Fruit fly (Drosophila melanogaster) whole organism, prepupa: ENCODE measurements around the gene Piezo.

Experiments used
- Blimp-1 ChIP-seq: fragments of 200-800 bp; sonication (Bioruptor generic); optimal IDR thresholded peaks from 3 replicates; lab custom pipeline; 2017; ENCODE audit warnings: missing biosample characterization, missing genetic modification characterization, mild to moderate bottlenecking, moderate library complexity, missing genetic modification reagents
- CG10631 ChIP-seq: fragments of 200-800 bp; sonication (Bioruptor generic); optimal IDR thresholded peaks from 2 replicates; lab custom pipeline; 2016; ENCODE audit warnings: missing biosample characterization, missing genetic modification characterization
- CG15336 ChIP-seq: fragments of 200-800 bp; sonication (Bioruptor generic); IDR thresholded peaks from 2 replicates; pipeline ENCODE4 v1.3.6; 2022; ENCODE audit warnings: missing biosample characterization, missing genetic modification characterization
- CG31627 ChIP-seq: fragments of 200-800 bp; sonication (Bioruptor generic); optimal IDR thresholded peaks from 3 replicates; lab custom pipeline; 2016; ENCODE audit warnings: missing biosample characterization, missing genetic modification characterization
- CG32006 ChIP-seq: fragments of 200-800 bp; sonication (Bioruptor generic); optimal IDR thresholded peaks from 3 replicates; lab custom pipeline; 2017; ENCODE audit warnings: missing biosample characterization, mild to moderate bottlenecking, missing genetic modification characterization
- CG3919 ChIP-seq: fragments of 200-800 bp; sonication (Bioruptor generic); optimal IDR thresholded peaks from 3 replicates; lab custom pipeline; 2016; ENCODE audit warnings: missing biosample characterization, missing genetic modification characterization
- CG6163 ChIP-seq: fragments of 200-800 bp; sonication (Bioruptor generic); IDR thresholded peaks from 3 replicates; pipeline ENCODE4 v1.3.6; 2022; ENCODE audit warnings: missing biosample characterization, missing genetic modification characterization
- CG6808 ChIP-seq: fragments of 200-800 bp; sonication (Bioruptor generic); optimal IDR thresholded peaks from 3 replicates; lab custom pipeline; 2017; ENCODE audit warnings: missing biosample characterization, missing genetic modification characterization, mild to moderate bottlenecking, moderate library complexity, missing genetic modification reagents
- CG6854 ChIP-seq: fragments of 200-800 bp; sonication (Bioruptor generic); optimal IDR thresholded peaks from 2 replicates; lab custom pipeline; 2017; ENCODE audit warnings: missing biosample characterization, mild to moderate bottlenecking, missing genetic modification characterization
- CG7368 ChIP-seq: fragments of 200-800 bp; sonication (Bioruptor generic); optimal IDR thresholded peaks from 3 replicates; lab custom pipeline; 2016; ENCODE audit warnings: missing biosample characterization, missing genetic modification characterization
- CG8119 ChIP-seq: fragments of 200-800 bp; sonication (Bioruptor generic); IDR thresholded peaks from 3 replicates; pipeline ENCODE4 v1.3.6; 2022; ENCODE audit warnings: missing biosample characterization, missing genetic modification characterization
- CG8319 ChIP-seq: fragments of 200-800 bp; sonication (Bioruptor generic); optimal IDR thresholded peaks from 3 replicates; lab custom pipeline; 2016; ENCODE audit warnings: missing biosample characterization, missing genetic modification characterization
- CG9139 ChIP-seq: fragments of 200-800 bp; sonication (Bioruptor generic); optimal IDR thresholded peaks from 3 replicates; lab custom pipeline; 2017; ENCODE audit warnings: missing biosample characterization, mild to moderate bottlenecking, missing genetic modification characterization
- Eip75B ChIP-seq: fragments of 200-800 bp; sonication (Bioruptor generic); optimal IDR thresholded peaks from 3 replicates; lab custom pipeline; 2016; ENCODE audit warnings: missing biosample characterization, missing genetic modification characterization
- Eip78C ChIP-seq: fragments of 200-800 bp; sonication (Bioruptor generic); peaks from one replicate; lab custom pipeline; 2016; ENCODE audit warnings: missing biosample characterization, missing genetic modification characterization
- Eip93F ChIP-seq: fragments of 200-800 bp; sonication (Bioruptor generic); optimal IDR thresholded peaks from 2 replicates; lab custom pipeline; 2016; ENCODE audit warnings: missing biosample characterization, mild to moderate bottlenecking, missing genetic modification characterization
- Ets21C ChIP-seq: fragments of 200-800 bp; sonication (Bioruptor generic); optimal IDR thresholded peaks from 3 replicates; lab custom pipeline; 2016; ENCODE audit warnings: missing biosample characterization, missing genetic modification characterization
- Hr38 ChIP-seq: sonication (Bioruptor generic); optimal IDR thresholded peaks from 2 replicates; lab custom pipeline; 2016; ENCODE audit warnings: missing biosample characterization, missing genetic modification characterization
- Hr39 ChIP-seq: fragments of 200-800 bp; sonication (Bioruptor generic); optimal IDR thresholded peaks from 2 replicates; lab custom pipeline; 2016; ENCODE audit warnings: missing biosample characterization, missing genetic modification characterization
- Hr4 ChIP-seq: fragments of 200-800 bp; sonication (Bioruptor generic); optimal IDR thresholded peaks from 3 replicates; lab custom pipeline; 2016; ENCODE audit warnings: missing biosample characterization, missing genetic modification characterization
- Lpt ChIP-seq: fragments of 200-800 bp; sonication (Bioruptor generic); optimal IDR thresholded peaks from 3 replicates; lab custom pipeline; 2016; ENCODE audit warnings: missing biosample characterization, missing genetic modification characterization
- Met ChIP-seq: fragments of 200-800 bp; sonication (Bioruptor generic); optimal IDR thresholded peaks from 3 replicates; lab custom pipeline; 2016; ENCODE audit warnings: missing biosample characterization, missing genetic modification characterization
- OdsH ChIP-seq: fragments of 200-800 bp; sonication (Bioruptor generic); optimal IDR thresholded peaks from 3 replicates; lab custom pipeline; 2016; ENCODE audit warnings: missing biosample characterization, missing genetic modification characterization
- Smox ChIP-seq: fragments of 200-800 bp; sonication (Bioruptor generic); optimal IDR thresholded peaks from 3 replicates; lab custom pipeline; 2016; ENCODE audit warnings: missing biosample characterization, missing genetic modification characterization
- Sox14 ChIP-seq: fragments of 200-800 bp; sonication (Bioruptor generic); optimal IDR thresholded peaks from 3 replicates; lab custom pipeline; 2016; ENCODE audit warnings: missing biosample characterization, missing genetic modification characterization
- achi ChIP-seq: fragments of 200-800 bp; sonication (Bioruptor generic); optimal IDR thresholded peaks from 3 replicates; lab custom pipeline; 2016; ENCODE audit warnings: missing biosample characterization, missing genetic modification characterization
- cyc ChIP-seq: fragments of 200-800 bp; sonication (Bioruptor generic); optimal IDR thresholded peaks from 3 replicates; lab custom pipeline; 2016; ENCODE audit warnings: missing biosample characterization, missing genetic modification characterization
- dac ChIP-seq: fragments of 200-800 bp; sonication (Bioruptor generic); optimal IDR thresholded peaks from 2 replicates; lab custom pipeline; 2017; ENCODE audit warnings: missing biosample characterization, mild to moderate bottlenecking, missing genetic modification characterization
- dsx ChIP-seq: fragments of 200-800 bp; optimal IDR thresholded peaks from 3 replicates; lab custom pipeline; 2019; ENCODE audit warnings: missing biosample characterization, mild to moderate bottlenecking, missing genetic modification characterization, moderate library complexity; ENCODE audit not compliant: poor library complexity, severe bottlenecking
- eg ChIP-seq: fragments of 200-800 bp; sonication (Bioruptor generic); IDR thresholded peaks from 3 replicates; pipeline ENCODE4 v1.3.6; 2022; ENCODE audit warnings: missing biosample characterization, missing genetic modification characterization
- fd59A ChIP-seq: fragments of 200-800 bp; sonication (Bioruptor generic); optimal IDR thresholded peaks from 2 replicates; lab custom pipeline; 2017; ENCODE audit warnings: missing biosample characterization, mild to moderate bottlenecking, missing genetic modification characterization, missing genetic modification reagents
- fd85E ChIP-seq: fragments of 200-800 bp; sonication (Bioruptor generic); optimal IDR thresholded peaks from 3 replicates; lab custom pipeline; 2016; ENCODE audit warnings: missing biosample characterization, missing genetic modification characterization
- fkh ChIP-seq: fragments of 200-800 bp; sonication (Bioruptor generic); optimal IDR thresholded peaks from 3 replicates; lab custom pipeline; 2017; ENCODE audit warnings: missing biosample characterization, mild to moderate bottlenecking, missing genetic modification characterization, moderate library complexity
- net ChIP-seq: fragments of 200-800 bp; sonication (Bioruptor generic); optimal IDR thresholded peaks from 3 replicates; lab custom pipeline; 2016; ENCODE audit warnings: missing biosample characterization, missing genetic modification characterization
- pdm3 ChIP-seq: fragments of 200-800 bp; sonication (Bioruptor generic); optimal IDR thresholded peaks from 3 replicates; lab custom pipeline; 2016; ENCODE audit warnings: missing biosample characterization, missing genetic modification characterization
- spab ChIP-seq: fragments of 200-800 bp; sonication (Bioruptor generic); optimal IDR thresholded peaks from 2 replicates; lab custom pipeline; 2017; ENCODE audit warnings: missing biosample characterization, mild to moderate bottlenecking, missing genetic modification characterization, missing genetic modification reagents
- ss ChIP-seq, 2 experiments: fragments of 200-800 bp; sonication (Bioruptor generic); optimal IDR thresholded peaks; 2 replicates in 1 of 2; 3 replicates in 1 of 2; lab custom pipeline; 2017 to 2018; ENCODE audit warnings: mild to moderate bottlenecking in 2 of 2, missing biosample characterization in 2 of 2, missing genetic modification characterization in 2 of 2, moderate library complexity in 1 of 2

Piezo gene

dm6 chr2L:8164219-8164618, 1.3 kb downstream of the Piezo start (continued):
- TF ChIP-seq achi (GFP tag; lab: Kevin White, UChicago) (no peak), CG9139 (GFP tag; lab: Kevin White, UChicago) (no peak), CG15336 (GFP tag; lab: Robert Waterston, UW) (no peak), Met (peak; percentile 32), Ets21C (no peak), CG8319 (GFP tag; lab: Kevin White, UChicago) (no peak), dac (GFP tag; lab: Kevin White, UChicago) (no peak), Blimp-1 (GFP tag; lab: Kevin White, UChicago) (peak; percentile 11), eg (GFP tag; lab: Robert Waterston, UW) (no peak), CG32006 (GFP tag; lab: Kevin White, UChicago) (no peak), CG31627 (GFP tag; lab: Kevin White, UChicago) (no peak), CG6808 (no peak), Eip75B (GFP tag; lab: Kevin White, UChicago) (no peak), Hr39 (GFP tag; lab: Kevin White, UChicago) (no peak), Sox14 (GFP tag; lab: Kevin White, UChicago) (no peak), dsx (GFP tag; lab: Kevin White, UChicago) (no peak), CG10631 (GFP tag; lab: Kevin White, UChicago) (no peak), Hr4 (GFP tag; lab: Kevin White, UChicago) (no peak), net (GFP tag; lab: Kevin White, UChicago) (no peak), Hr38 (GFP tag; lab: Kevin White, UChicago) (no peak), CG6854 (GFP tag; lab: Kevin White, UChicago) (no peak), CG7368 (GFP tag; lab: Kevin White, UChicago) (no peak), spab (no peak)

DNA sequence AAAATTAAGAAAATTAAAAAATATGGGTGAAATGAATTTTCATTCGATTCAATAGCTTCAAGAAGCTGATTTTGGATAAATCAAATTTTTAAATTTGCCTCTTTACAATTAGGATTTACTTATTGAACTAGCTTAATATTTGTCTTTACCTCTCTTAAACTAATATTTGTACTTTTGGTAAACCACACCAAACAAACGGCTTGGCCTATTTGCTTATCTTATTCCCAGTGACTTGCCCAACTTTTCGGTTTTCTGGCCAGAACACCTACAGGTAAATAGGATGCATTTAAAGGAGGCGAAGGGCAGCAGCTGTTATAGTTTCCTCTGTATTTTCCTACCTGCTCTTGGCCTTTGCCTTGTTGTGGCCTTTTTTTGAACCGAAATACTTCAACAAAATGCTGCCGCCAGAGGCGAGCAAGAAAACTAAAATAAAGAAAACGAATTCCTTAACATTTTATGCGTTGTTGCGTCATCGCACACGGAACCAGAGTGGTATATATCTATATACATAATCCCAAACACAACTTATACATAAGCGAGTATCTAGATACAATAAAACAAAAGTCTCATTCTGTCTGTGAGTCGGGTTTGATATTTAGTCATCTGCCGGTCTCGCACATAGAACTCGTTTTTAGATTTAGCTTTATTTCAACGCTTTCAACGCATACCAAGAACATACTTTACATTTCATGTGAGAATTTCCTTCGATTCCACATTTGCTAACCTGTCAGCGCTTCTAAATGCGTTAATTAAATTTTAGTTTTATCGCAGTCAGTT, 3.1 kb downstream of the Piezo start:
- TF ChIP-seq Smox (GFP tag; lab: Kevin White, UChicago) (no peak), fd59A (no peak), Eip78C (GFP tag; lab: Kevin White, UChicago) (peak; percentile 2), net (GFP tag; lab: Kevin White, UChicago) (no peak), CG7368 (GFP tag; lab: Kevin White, UChicago) (no peak), CG8119 (GFP tag; lab: Robert Waterston, UW) (no peak), fkh (GFP tag; lab: Kevin White, UChicago) (peak; percentile 57), Met (no peak), CG6163 (GFP tag; lab: Robert Waterston, UW) (no peak), cyc (GFP tag; lab: Kevin White, UChicago) (no peak), Hr39 (GFP tag; lab: Kevin White, UChicago) (no peak), CG15336 (GFP tag; lab: Robert Waterston, UW) (no peak), Eip93F (GFP tag; lab: Kevin White, UChicago) (no peak)

- peak; percentile 53 for TF ChIP-seq Hr4 (GFP tag; lab: Kevin White, UChicago)
- TF ChIP-seq pdm3: peak; percentile 16
- no peak for TF ChIP-seq Met
- no peak for TF ChIP-seq fd85E (GFP tag; lab: Kevin White, UChicago)
- TF ChIP-seq CG32006 (GFP tag; lab: Kevin White, UChicago): peak; percentile 64
- 0 out of 3 replicates have a peak, but pooled peaks have one; percentile 35 for TF ChIP-seq CG6163 (GFP tag; lab: Robert Waterston, UW)
- peak; percentile 49; the same call in 2 of the 3 replicates for TF ChIP-seq eg (GFP tag; lab: Robert Waterston, UW)
- peak; percentile 56 for TF ChIP-seq Eip78C (GFP tag; lab: Kevin White, UChicago)
- peak; percentile 47 for TF ChIP-seq CG15336 (GFP tag; lab: Robert Waterston, UW)
- no peak for TF ChIP-seq fd59A
- TF ChIP-seq ss (GFP tag; optimal IDR thresholded peaks at IDR 0.05; lab: Kevin White, UChicago): no peak
- peak; percentile 40 for TF ChIP-seq net (GFP tag; lab: Kevin White, UChicago)
- no peak for TF ChIP-seq CG3919 (GFP tag; lab: Kevin White, UChicago)
- TF ChIP-seq Lpt (GFP tag; lab: Kevin White, UChicago): no peak
- TF ChIP-seq OdsH (GFP tag; lab: Kevin White, UChicago): no peak
- no peak for TF ChIP-seq Blimp-1 (GFP tag; lab: Kevin White, UChicago)
- TF ChIP-seq CG8119 (GFP tag; lab: Robert Waterston, UW): peak; percentile 38; the same call in 2 of the 3 replicates
These were observed 5.2 kb downstream of the Piezo start for dm6 chr2L:8168075-8168474.
